Worm (Caenorhabditis elegans) whole organism, L3 larva: Measurements from ENCODE around the gene Y113G7B.27.
A peak's percentile ranks its signal among the peaks of the same experiment; 100 is the strongest.

Source experiments
- R02D3.7 ChIP-seq: fragments of 150-350 bp; optimal IDR thresholded peaks from 2 replicates; lab custom pipeline; 2014; ENCODE audit warnings: missing biosample characterization, missing genetic modification characterization
- ZK546.5 ChIP-seq: sonication (generic microtip); optimal IDR thresholded peaks from 2 replicates; lab custom pipeline; 2017; ENCODE audit warnings: missing biosample characterization, missing genetic modification characterization
- aly-2 ChIP-seq: fragments of 150-350 bp; optimal IDR thresholded peaks from 2 replicates; lab custom pipeline; 2014; ENCODE audit warnings: missing biosample characterization, missing genetic modification characterization
- ceh-16 ChIP-seq: sonication (generic microtip); optimal IDR thresholded peaks from 2 replicates; lab custom pipeline; 2017; ENCODE audit warnings: missing biosample characterization, missing genetic modification characterization
- ceh-28 ChIP-seq: fragments of 150-350 bp; optimal IDR thresholded peaks from 2 replicates; lab custom pipeline; 2014; ENCODE audit warnings: missing biosample characterization, missing genetic modification reagents, missing genetic modification characterization
- ceh-9 ChIP-seq: sonication (generic microtip); optimal IDR thresholded peaks from 2 replicates; lab custom pipeline; 2018; ENCODE audit warnings: missing biosample characterization, missing genetic modification characterization
- egl-27 ChIP-seq: sonication (generic microtip); optimal IDR thresholded peaks from 4 replicates; lab custom pipeline; 2017; ENCODE audit warnings: missing biosample characterization, missing genetic modification reagents, missing genetic modification characterization
- egl-5 ChIP-seq: fragments of 150-350 bp; optimal IDR thresholded peaks from 2 replicates; lab custom pipeline; 2017; ENCODE audit warnings: missing biosample characterization, missing genetic modification reagents, missing genetic modification characterization, inconsistent platforms
- elt-2 ChIP-seq: sonication (generic microtip); optimal IDR thresholded peaks from 2 replicates; lab custom pipeline; 2016; ENCODE audit warnings: missing genetic modification reagents, mild to moderate bottlenecking, missing genetic modification characterization, missing compliant biosample characterization
- fkh-10 ChIP-seq: sonication (generic microtip); optimal IDR thresholded peaks from 2 replicates; lab custom pipeline; 2017; ENCODE audit warnings: missing biosample characterization, missing genetic modification reagents, missing genetic modification characterization
- fkh-2 ChIP-seq: fragments of 150-350 bp; optimal IDR thresholded peaks from 2 replicates; lab custom pipeline; 2014; ENCODE audit warnings: missing biosample characterization, missing genetic modification reagents, missing genetic modification characterization
- fos-1 ChIP-seq: fragments of 150-350 bp; optimal IDR thresholded peaks from 2 replicates; lab custom pipeline; 2014; ENCODE audit warnings: missing biosample characterization, missing genetic modification characterization
- hmg-11 ChIP-seq: sonication (generic microtip); optimal IDR thresholded peaks from 2 replicates; lab custom pipeline; 2016; ENCODE audit warnings: missing genetic modification characterization, missing compliant biosample characterization
- lin-15B ChIP-seq: fragments of 150-350 bp; optimal IDR thresholded peaks from 2 replicates; lab custom pipeline; 2014; ENCODE audit warnings: missing biosample characterization, missing genetic modification characterization
- lin-39 ChIP-seq: fragments of 150-350 bp; optimal IDR thresholded peaks from 2 replicates; lab custom pipeline; 2018; ENCODE audit warnings: missing biosample characterization, missing genetic modification reagents, missing genetic modification characterization
- lsy-12 ChIP-seq: sonication (generic microtip); optimal IDR thresholded peaks from 2 replicates; lab custom pipeline; 2016; ENCODE audit warnings: mild to moderate bottlenecking, missing genetic modification characterization, missing compliant biosample characterization
- mdl-1 ChIP-seq: fragments of 150-350 bp; optimal IDR thresholded peaks from 2 replicates; lab custom pipeline; 2014; ENCODE audit warnings: missing biosample characterization, missing genetic modification characterization
- mml-1 ChIP-seq: fragments of 150-350 bp; sonication (generic microtip); optimal IDR thresholded peaks from 3 replicates; lab custom pipeline; 2014; ENCODE audit warnings: missing biosample characterization, missing genetic modification characterization
- nfya-1 ChIP-seq: sonication (generic microtip); optimal IDR thresholded peaks from 2 replicates; lab custom pipeline; 2017; ENCODE audit warnings: missing genetic modification characterization, mild to moderate bottlenecking, missing compliant biosample characterization, antibody characterized with exemption, moderate library complexity; ENCODE audit not compliant: insufficient read depth
- nhr-11 ChIP-seq: fragments of 150-350 bp; optimal IDR thresholded peaks from 2 replicates; lab custom pipeline; 2014; ENCODE audit warnings: missing biosample characterization, missing genetic modification characterization
- nhr-23 ChIP-seq: fragments of 150-350 bp; optimal IDR thresholded peaks from 2 replicates; lab custom pipeline; 2014; ENCODE audit warnings: missing biosample characterization, missing genetic modification reagents, missing genetic modification characterization
- nhr-25 ChIP-seq: sonication (generic microtip); optimal IDR thresholded peaks from 2 replicates; lab custom pipeline; 2017; ENCODE audit warnings: missing biosample characterization, missing genetic modification characterization
- nhr-28 ChIP-seq: fragments of 150-350 bp; optimal IDR thresholded peaks from 2 replicates; lab custom pipeline; 2014; ENCODE audit warnings: missing biosample characterization, missing genetic modification characterization
- nhr-76 ChIP-seq: fragments of 150-350 bp; sonication (generic microtip); optimal IDR thresholded peaks from 5 replicates; lab custom pipeline; 2014; ENCODE audit warnings: missing biosample characterization, missing genetic modification characterization
- nhr-77 ChIP-seq: fragments of 150-350 bp; optimal IDR thresholded peaks from 2 replicates; lab custom pipeline; 2014; ENCODE audit warnings: missing biosample characterization, missing genetic modification characterization
- sea-2 ChIP-seq: fragments of 150-350 bp; sonication (generic microtip); optimal IDR thresholded peaks from 4 replicates; lab custom pipeline; 2014; ENCODE audit warnings: missing biosample characterization, missing genetic modification reagents, missing genetic modification characterization
- skn-1 ChIP-seq: fragments of 150-350 bp; optimal IDR thresholded peaks from 2 replicates; lab custom pipeline; 2014; ENCODE audit warnings: missing biosample characterization, missing genetic modification characterization
- snpc-4 ChIP-seq: fragments of 150-350 bp; optimal IDR thresholded peaks from 2 replicates; lab custom pipeline; 2014; ENCODE audit warnings: missing biosample characterization, missing genetic modification characterization
- tbx-2 ChIP-seq: sonication (generic microtip); optimal IDR thresholded peaks from 2 replicates; lab custom pipeline; 2016; ENCODE audit warnings: mild to moderate bottlenecking, missing genetic modification characterization, missing compliant biosample characterization
- zag-1 ChIP-seq: fragments of 150-350 bp; optimal IDR thresholded peaks from 2 replicates; lab custom pipeline; 2014; ENCODE audit warnings: missing biosample characterization, missing genetic modification characterization
- ztf-11 ChIP-seq: fragments of 150-350 bp; optimal IDR thresholded peaks from 2 replicates; lab custom pipeline; 2014; ENCODE audit warnings: missing biosample characterization, missing genetic modification characterization

The Y113G7B.27 gene

DNA sequence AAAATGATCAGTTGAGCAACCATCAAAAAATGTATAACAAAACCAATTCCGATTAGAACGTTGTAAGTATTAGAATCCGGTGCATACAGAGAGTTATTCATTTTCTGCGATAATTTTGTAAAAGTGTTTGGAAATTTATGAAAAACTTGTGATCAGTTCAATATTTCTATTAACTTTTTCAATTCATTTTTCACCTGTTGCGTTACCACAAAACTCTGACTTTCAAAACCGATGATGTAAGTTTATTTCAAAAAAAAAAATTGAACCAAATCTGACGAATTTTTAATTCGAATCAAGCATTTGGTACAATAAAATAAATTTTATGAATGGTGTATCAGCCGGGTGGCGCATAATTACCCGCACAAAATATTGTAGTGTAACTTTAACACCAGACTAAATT, 6.1 kb upstream of the Y113G7B.27 start, which contains the start of gene srz-16:
Gene srz-16, minus strand, starts transcription at position 101 of the 400 bp plus-strand sequence.
- TF ChIP-seq snpc-4 (no peak), nfya-1 (tag; lab: Kevin White, UChicago) (no peak), nhr-28 (tag; lab: Kevin White, UChicago) (no peak), fos-1 (tag; lab: Kevin White, UChicago) (no peak), nhr-76 (tag; lab: Kevin White, UChicago) (no peak), tbx-2 (tag; lab: Kevin White, UChicago) (no peak), zag-1 (tag; lab: Kevin White, UChicago) (no peak), nhr-23 (tag; lab: Kevin White, UChicago) (no peak), fkh-2 (tag; lab: Kevin White, UChicago) (no peak), lin-39 (tag; lab: Kevin White, UChicago) (no peak), ceh-9 (tag; lab: Kevin White, UChicago) (no peak), mml-1 (tag; lab: Kevin White, UChicago) (no peak), egl-27 (no peak), nhr-77 (tag; lab: Kevin White, UChicago) (no peak), hmg-11 (tag; lab: Kevin White, UChicago) (no peak), mdl-1 (no peak), ceh-28 (tag; lab: Kevin White, UChicago) (no peak), nhr-25 (tag; lab: Kevin White, UChicago) (no peak)

DNA sequence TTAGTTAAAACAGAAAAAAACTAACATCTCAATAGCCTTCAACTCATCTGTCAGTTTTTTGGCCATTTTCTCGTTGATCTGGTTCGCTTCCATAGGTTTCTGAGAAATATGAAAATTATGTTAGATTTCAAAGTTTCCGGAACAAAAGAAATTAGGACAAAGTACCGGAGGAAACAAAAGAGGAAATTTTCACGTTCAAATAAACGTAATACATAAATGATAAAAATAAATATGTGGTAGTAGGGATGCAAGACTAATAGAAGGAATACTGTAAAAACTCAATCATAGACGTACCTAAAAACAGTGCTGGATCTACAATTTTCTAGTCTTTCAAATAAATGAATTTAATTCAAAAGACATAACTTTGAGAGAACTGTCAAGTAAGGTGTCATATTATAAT, 3.8 kb upstream of the Y113G7B.27 start, which contains the start of gene fbxa-116:
Gene fbxa-116, minus strand, starts transcription at position 101 of the 400 bp plus-strand sequence.
- no peak for TF ChIP-seq ZK546.5 (tag; lab: Kevin White, UChicago)
- TF ChIP-seq aly-2 (tag; lab: Kevin White, UChicago): no peak

DNA sequence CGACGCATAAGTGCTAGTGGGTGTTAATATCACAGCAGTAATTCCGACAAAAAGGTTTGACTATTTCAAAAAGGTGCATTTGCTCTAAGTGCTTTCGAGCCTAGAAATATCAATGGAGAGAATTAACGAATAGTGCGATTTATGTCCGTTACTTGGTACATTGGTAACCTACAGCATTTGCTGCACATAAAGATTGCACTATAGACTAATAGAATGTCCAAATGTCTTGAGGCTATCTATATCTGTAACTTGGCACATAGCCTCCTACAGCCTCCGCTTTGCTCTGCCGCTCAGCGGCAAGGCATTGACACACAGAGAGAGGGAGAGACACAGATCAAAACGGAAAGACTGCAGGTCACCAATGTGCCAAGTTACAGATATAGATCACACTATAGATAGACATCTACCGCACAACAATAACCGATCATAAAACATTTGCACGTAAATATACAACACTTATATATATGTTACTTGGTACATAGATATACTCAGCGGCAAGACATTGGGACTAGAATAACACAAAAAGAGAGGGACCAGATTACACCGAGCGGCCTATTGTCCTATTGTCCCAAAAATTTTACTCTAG, 2.9 kb downstream of the Y113G7B.27 start, which contains the start of the genes srh-217 and Y113G7B.28:
Gene srh-217, minus strand, starts transcription at position 101 of the 586 bp plus-strand sequence.
Gene Y113G7B.28, plus strand, starts transcription at position 536 of the 586 bp plus-strand sequence.
- TF ChIP-seq nhr-11 (tag; lab: Kevin White, UChicago) (peak; percentile 21), snpc-4 (no peak)

ce11 chrV:20196671-20197070, 4.0 kb downstream of the Y113G7B.27 start, which contains the start of gene ftr-1:
ftr-1 (plus strand) TSS chrV:20196971.
- TF ChIP-seq elt-2 (no peak), tbx-2 (tag; lab: Kevin White, UChicago) (no peak), sea-2 (GFP tag; lab: Kevin White, UChicago) (no peak), lin-39 (tag; lab: Kevin White, UChicago) (no peak), egl-5 (tag; lab: Kevin White, UChicago) (no peak), ceh-28 (tag; lab: Kevin White, UChicago) (no peak), lsy-12 (tag; lab: Kevin White, UChicago) (no peak), lin-15B (no peak), R02D3.7 (tag; lab: Kevin White, UChicago) (no peak), aly-2 (tag; lab: Kevin White, UChicago) (no peak), ZK546.5 (tag; lab: Kevin White, UChicago) (no peak), ztf-11 (tag; lab: Kevin White, UChicago) (no peak), fos-1 (tag; lab: Kevin White, UChicago) (no peak), nhr-23 (tag; lab: Kevin White, UChicago) (no peak), hmg-11 (tag; lab: Kevin White, UChicago) (no peak), skn-1 (tag; lab: Kevin White, UChicago) (no peak), egl-27 (no peak), fkh-10 (no peak)

ce11 chrV:20198954-20199353, 6.3 kb downstream of the Y113G7B.27 start, which contains the start of gene fog-2:
fog-2 (plus strand) TSS chrV:20199254.
- TF ChIP-seq egl-5 (tag; lab: Kevin White, UChicago): no peak
- TF ChIP-seq mdl-1: no peak
- TF ChIP-seq sea-2 (GFP tag; lab: Kevin White, UChicago): no peak
- TF ChIP-seq nhr-77 (tag; lab: Kevin White, UChicago): no peak
- no peak for TF ChIP-seq fkh-10
- TF ChIP-seq fkh-2 (tag; lab: Kevin White, UChicago): no peak
- TF ChIP-seq ceh-16: no peak
- no peak for TF ChIP-seq lin-39 (tag; lab: Kevin White, UChicago)
- no peak for TF ChIP-seq R02D3.7 (tag; lab: Kevin White, UChicago)
